Fruit fly (Drosophila melanogaster) whole organism, pupa: ENCODE measurements around the gene CG14452.

Experiments
- CG10348 ChIP-seq: fragments of 200-800 bp; sonication (Bioruptor generic); IDR thresholded peaks from 2 replicates; pipeline ENCODE4 v1.3.6; 2022; ENCODE audit warnings: missing biosample characterization, missing genetic modification characterization
- CG12605 ChIP-seq: fragments of 200-800 bp; sonication (Bioruptor generic); IDR thresholded peaks from 2 replicates; pipeline ENCODE4 v1.3.6; 2022; ENCODE audit warnings: missing biosample characterization, missing genetic modification characterization
- CG13204 ChIP-seq: fragments of 200-800 bp; sonication (Bioruptor generic); optimal IDR thresholded peaks from 2 replicates; lab custom pipeline; 2018; ENCODE audit warnings: missing biosample characterization, mild to moderate bottlenecking, missing genetic modification characterization, moderate library complexity
- CG14655 ChIP-seq: fragments of 200-800 bp; sonication (Bioruptor generic); optimal IDR thresholded peaks from 3 replicates; lab custom pipeline; 2017; ENCODE audit warnings: mild to moderate bottlenecking, missing biosample characterization, missing genetic modification reagents, missing genetic modification characterization
- CG15710 ChIP-seq: fragments of 200-800 bp; sonication (Bioruptor generic); optimal IDR thresholded peaks from 2 replicates; lab custom pipeline; 2018; ENCODE audit warnings: missing biosample characterization, mild to moderate bottlenecking, missing genetic modification characterization, moderate library complexity
- CG17806 ChIP-seq: fragments of 200-800 bp; sonication (Bioruptor generic); optimal IDR thresholded peaks from 2 replicates; lab custom pipeline; 2018; ENCODE audit warnings: missing biosample characterization, mild to moderate bottlenecking, missing genetic modification characterization, moderate library complexity
- CG32121 ChIP-seq: fragments of 200-800 bp; sonication (Bioruptor generic); IDR thresholded peaks from 2 replicates; pipeline ENCODE4 v1.3.6; 2022; ENCODE audit warnings: missing biosample characterization, missing genetic modification characterization
- CG34367 ChIP-seq: fragments of 200-800 bp; sonication (Bioruptor generic); optimal IDR thresholded peaks from 2 replicates; lab custom pipeline; 2018; ENCODE audit warnings: missing biosample characterization, mild to moderate bottlenecking, missing genetic modification characterization
- CG4496 ChIP-seq: fragments of 200-800 bp; sonication (Bioruptor generic); IDR thresholded peaks from 3 replicates; pipeline ENCODE4 v1.3.6; 2022; ENCODE audit warnings: missing biosample characterization, missing genetic modification characterization
- CG8159 ChIP-seq: fragments of 200-800 bp; sonication (Bioruptor generic); optimal IDR thresholded peaks from 3 replicates; lab custom pipeline; 2018; ENCODE audit warnings: missing biosample characterization, mild to moderate bottlenecking, missing genetic modification characterization, moderate library complexity
- CG8301 ChIP-seq: fragments of 200-800 bp; sonication (Bioruptor generic); optimal IDR thresholded peaks from 2 replicates; lab custom pipeline; 2018; ENCODE audit warnings: missing biosample characterization, mild to moderate bottlenecking, missing genetic modification characterization
- CG9948 ChIP-seq: fragments of 200-800 bp; sonication (Bioruptor generic); optimal IDR thresholded peaks from 2 replicates; lab custom pipeline; 2018; ENCODE audit warnings: missing biosample characterization, mild to moderate bottlenecking, missing genetic modification characterization, moderate library complexity
- D1 ChIP-seq: fragments of 200-800 bp; sonication (Bioruptor generic); optimal IDR thresholded peaks from 2 replicates; lab custom pipeline; 2018; ENCODE audit warnings: missing biosample characterization, mild to moderate bottlenecking, missing genetic modification characterization, moderate library complexity
- EcR ChIP-seq: fragments of 200-800 bp; sonication (Bioruptor generic); optimal IDR thresholded peaks from 3 replicates; lab custom pipeline; 2019; ENCODE audit warnings: missing biosample characterization, missing genetic modification characterization, mild to moderate bottlenecking, moderate library complexity, missing genetic modification reagents
- Ets98B ChIP-seq: fragments of 200-800 bp; sonication (Bioruptor generic); IDR thresholded peaks from 2 replicates; pipeline ENCODE4 v1.3.6; 2022; ENCODE audit warnings: missing biosample characterization, missing genetic modification characterization
- Pif1A ChIP-seq: fragments of 200-800 bp; sonication (Bioruptor generic); optimal IDR thresholded peaks from 3 replicates; lab custom pipeline; 2016; ENCODE audit warnings: missing biosample characterization, missing genetic modification characterization
- Pif1B ChIP-seq: fragments of 200-800 bp; sonication (Bioruptor generic); optimal IDR thresholded peaks from 3 replicates; lab custom pipeline; 2016; ENCODE audit warnings: missing biosample characterization, missing genetic modification characterization
- Snoo ChIP-seq: fragments of 200-800 bp; sonication (Bioruptor generic); optimal IDR thresholded peaks from 3 replicates; lab custom pipeline; 2017; ENCODE audit warnings: missing biosample characterization, mild to moderate bottlenecking, missing genetic modification characterization, inconsistent platforms
- fd96Ca ChIP-seq: fragments of 200-800 bp; sonication (Bioruptor generic); IDR thresholded peaks from 3 replicates; pipeline ENCODE4 v1.3.6; 2022; ENCODE audit warnings: missing biosample characterization, missing genetic modification characterization
- gl ChIP-seq: fragments of 200-800 bp; sonication (Bioruptor generic); optimal IDR thresholded peaks from 2 replicates; lab custom pipeline; 2018; ENCODE audit warnings: missing biosample characterization, mild to moderate bottlenecking, missing genetic modification characterization
- rn ChIP-seq: fragments of 200-800 bp; sonication (Bioruptor generic); IDR thresholded peaks from 2 replicates; pipeline ENCODE4 v1.3.6; 2022; ENCODE audit warnings: missing biosample characterization, missing genetic modification characterization

CG14452 gene

DNA sequence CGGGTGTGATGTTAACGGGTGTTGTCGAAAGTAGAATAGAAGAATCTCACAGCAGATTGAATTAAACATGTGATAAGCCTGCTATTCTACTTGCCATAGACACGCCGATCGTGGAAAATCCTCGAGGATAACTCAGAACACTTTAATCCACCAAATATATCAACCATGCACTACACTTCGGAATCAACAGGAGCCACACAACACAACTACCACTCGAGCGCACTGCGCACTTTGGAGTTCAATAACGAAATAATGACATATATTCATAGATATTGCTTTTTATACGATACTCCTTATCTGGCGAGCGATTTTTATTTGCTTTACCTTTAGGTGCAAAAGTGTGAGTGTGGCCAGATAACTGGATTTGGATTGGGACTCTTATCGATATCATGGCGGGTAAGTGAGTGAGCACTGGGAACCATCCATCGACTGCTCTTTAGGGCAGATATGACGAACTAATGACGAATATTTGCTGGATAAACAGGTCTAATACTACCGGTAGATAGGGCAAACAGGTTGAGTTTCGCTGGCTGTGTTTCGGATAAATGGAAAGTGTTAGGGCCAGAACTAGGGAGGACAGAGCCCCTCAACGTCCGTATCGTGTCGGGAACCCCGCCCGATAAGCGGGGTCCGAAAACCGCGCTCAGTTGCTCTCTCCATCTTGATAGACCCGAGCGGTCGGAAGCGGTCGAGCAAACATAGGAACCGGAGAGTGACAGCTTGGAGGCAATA is 26.3 kb upstream of the CG14452 start, which contains the start of gene Jhbp6:
TSS of gene Jhbp6 (plus strand) at position 682 of the 732 bp plus-strand sequence.
- no peak for TF ChIP-seq CG15710 (tag; lab: Kevin White, UChicago)
- no peak for TF ChIP-seq CG10348 (GFP tag; lab: Robert Waterston, UW)
- TF ChIP-seq CG17806 (tag; lab: Kevin White, UChicago), result no peak
- no peak for TF ChIP-seq D1 (tag; lab: Kevin White, UChicago)
- TF ChIP-seq EcR, result no peak
- TF ChIP-seq Ets98B (GFP tag; lab: Robert Waterston, UW), result no peak
- no peak for TF ChIP-seq CG13204
- no peak for TF ChIP-seq CG34367 (tag; lab: Kevin White, UChicago)
- TF ChIP-seq CG4496 (GFP tag; lab: Robert Waterston, UW), result no peak
- TF ChIP-seq rn (GFP tag; lab: Robert Waterston, UW), result no peak
- TF ChIP-seq Snoo, result no peak
- TF ChIP-seq CG9948, result no peak
- no peak for TF ChIP-seq Pif1A (GFP tag; lab: Kevin White, UChicago)
- no peak for TF ChIP-seq CG14655 (GFP tag; lab: Kevin White, UChicago)
- no peak for TF ChIP-seq Pif1B (GFP tag; lab: Kevin White, UChicago)
- no peak for TF ChIP-seq gl (tag; lab: Kevin White, UChicago)
- no peak for TF ChIP-seq fd96Ca
- TF ChIP-seq CG8301 (tag; lab: Kevin White, UChicago), result no peak

DNA sequence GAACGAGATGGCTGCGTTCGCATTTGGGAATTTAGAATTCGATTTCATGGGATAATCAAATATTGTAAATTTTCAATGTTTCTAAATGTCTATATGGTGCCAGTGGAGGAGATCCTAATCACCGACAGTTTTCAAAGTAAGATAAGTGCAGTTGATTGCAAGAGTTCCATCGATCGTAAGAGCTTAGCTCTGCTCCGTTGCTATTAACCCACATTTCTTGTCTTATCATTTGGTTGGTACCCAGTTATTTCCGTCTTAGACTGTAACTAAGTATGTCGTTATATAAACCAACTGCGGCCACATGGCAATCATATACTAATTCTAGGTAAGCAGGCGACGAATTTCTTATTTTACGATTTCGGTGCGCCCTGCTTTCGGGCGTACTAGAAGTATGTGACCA is 25.6 kb upstream of the CG14452 start:
- no peak for TF ChIP-seq fd96Ca
- TF ChIP-seq CG9948, result no peak
- TF ChIP-seq CG12605 (GFP tag; lab: Robert Waterston, UW), result no peak
- no peak for TF ChIP-seq CG34367 (tag; lab: Kevin White, UChicago)
- no peak for TF ChIP-seq CG8159 (tag; lab: Kevin White, UChicago)
- no peak for TF ChIP-seq CG4496 (GFP tag; lab: Robert Waterston, UW)
- TF ChIP-seq CG13204, result no peak
- no peak for TF ChIP-seq gl (tag; lab: Kevin White, UChicago)
- no peak for TF ChIP-seq CG14655 (GFP tag; lab: Kevin White, UChicago)
- TF ChIP-seq Pif1B (GFP tag; lab: Kevin White, UChicago), result no peak
- no peak for TF ChIP-seq Snoo
- TF ChIP-seq rn (GFP tag; lab: Robert Waterston, UW), result no peak
- TF ChIP-seq CG17806 (tag; lab: Kevin White, UChicago), result no peak
- TF ChIP-seq Pif1A (GFP tag; lab: Kevin White, UChicago), result no peak
- TF ChIP-seq CG15710 (tag; lab: Kevin White, UChicago), result no peak
- no peak for TF ChIP-seq EcR
- no peak for TF ChIP-seq CG8301 (tag; lab: Kevin White, UChicago)
- no peak for TF ChIP-seq CG32121 (GFP tag; lab: Robert Waterston, UW)

DNA sequence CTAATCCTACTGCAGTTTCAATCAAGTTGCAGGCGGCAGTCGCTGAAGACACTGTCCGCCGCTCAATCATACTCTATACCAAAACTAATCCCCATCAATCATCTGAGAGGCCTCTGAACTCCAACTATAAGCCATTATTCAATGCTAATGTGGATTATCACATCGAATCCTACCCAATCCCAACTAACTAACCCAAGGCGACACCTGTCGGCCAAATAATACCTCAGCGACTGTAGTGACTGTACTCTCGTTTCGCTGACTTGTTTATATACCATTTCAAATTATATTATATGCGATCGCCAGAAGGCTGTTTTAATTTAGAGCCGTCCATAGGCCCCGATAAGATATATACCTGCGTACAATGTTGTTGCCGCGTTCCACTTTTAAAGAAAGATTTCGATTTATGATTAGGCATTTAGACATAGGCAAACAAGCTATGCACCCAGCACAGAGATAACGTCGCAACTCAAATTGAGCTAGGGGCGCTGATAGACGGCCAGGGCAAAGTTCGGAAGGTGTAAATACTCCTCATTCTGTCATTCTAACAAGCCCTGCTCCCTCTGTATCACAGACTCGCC is 24.0 kb upstream of the CG14452 start:
- TF ChIP-seq Pif1B (GFP tag; lab: Kevin White, UChicago), result no peak
- TF ChIP-seq fd96Ca, result no peak
- TF ChIP-seq Pif1A (GFP tag; lab: Kevin White, UChicago), result no peak
- no peak for TF ChIP-seq CG4496 (GFP tag; lab: Robert Waterston, UW)
- TF ChIP-seq D1 (tag; lab: Kevin White, UChicago), result no peak
- no peak for TF ChIP-seq CG9948
- no peak for TF ChIP-seq gl (tag; lab: Kevin White, UChicago)
- TF ChIP-seq CG14655 (GFP tag; lab: Kevin White, UChicago), result no peak
- TF ChIP-seq Snoo, result no peak
- TF ChIP-seq CG8159 (tag; lab: Kevin White, UChicago), result no peak
- TF ChIP-seq CG34367 (tag; lab: Kevin White, UChicago), result no peak
- no peak for TF ChIP-seq CG8301 (tag; lab: Kevin White, UChicago)
- no peak for TF ChIP-seq CG12605 (GFP tag; lab: Robert Waterston, UW)
- TF ChIP-seq EcR, result no peak
- TF ChIP-seq CG17806 (tag; lab: Kevin White, UChicago), result no peak
- TF ChIP-seq CG32121 (GFP tag; lab: Robert Waterston, UW), result no peak
- no peak for TF ChIP-seq CG15710 (tag; lab: Kevin White, UChicago)
- no peak for TF ChIP-seq CG10348 (GFP tag; lab: Robert Waterston, UW)
- TF ChIP-seq rn (GFP tag; lab: Robert Waterston, UW), result no peak

DNA sequence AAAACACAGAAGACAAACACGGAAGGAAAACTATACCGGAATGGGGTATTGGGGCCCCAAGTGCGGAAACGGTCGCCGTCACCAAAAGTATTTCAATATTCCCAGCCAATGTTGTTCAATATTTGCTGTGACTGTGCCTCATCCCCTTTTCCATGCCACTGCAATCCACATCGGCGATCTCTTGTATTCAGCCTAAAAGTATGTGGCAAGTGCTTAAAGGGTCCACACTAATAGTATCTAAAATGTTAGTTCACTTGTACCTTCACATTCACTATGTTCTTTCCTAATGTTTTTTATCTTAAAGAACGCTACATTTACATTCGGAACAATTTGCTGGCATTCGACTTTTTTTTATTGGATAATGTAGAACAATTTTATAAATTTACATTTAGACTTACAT is 14.8 kb upstream of the CG14452 start:
- TF ChIP-seq CG10348 (GFP tag; lab: Robert Waterston, UW) (no peak), CG32121 (GFP tag; lab: Robert Waterston, UW) (no peak), rn (GFP tag; lab: Robert Waterston, UW) (no peak), CG12605 (GFP tag; lab: Robert Waterston, UW) (no peak)

DNA sequence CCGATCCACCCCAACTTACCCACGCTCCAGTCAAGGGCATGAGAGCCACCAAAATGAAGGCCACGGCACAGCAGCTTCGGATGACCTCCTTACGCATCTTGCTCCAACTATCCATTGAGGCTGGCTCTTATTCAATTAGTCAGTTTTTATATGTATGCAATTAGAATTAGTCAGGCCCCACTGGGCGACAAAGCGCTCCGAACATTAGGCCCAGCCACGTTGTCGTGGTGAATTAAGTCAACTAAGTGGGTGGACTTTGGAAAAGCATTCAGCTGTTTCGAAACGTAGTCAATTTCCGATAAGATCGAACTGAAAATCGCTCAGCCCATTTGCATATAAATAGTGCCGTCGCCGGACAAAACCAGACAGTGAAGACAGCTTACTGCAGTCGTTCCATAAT is 8.8 kb upstream of the CG14452 start, which contains the start of the genes CG14455 and CG14456:
TSS of gene CG14455 (minus strand) at position 101 of the 400 bp plus-strand sequence.
TSS of gene CG14456 (plus strand) at position 236 of the 400 bp plus-strand sequence.
- TF ChIP-seq EcR (no peak), D1 (tag; lab: Kevin White, UChicago) (no peak), Snoo (no peak), Pif1B (GFP tag; lab: Kevin White, UChicago) (no peak), CG14655 (GFP tag; lab: Kevin White, UChicago) (no peak), CG10348 (GFP tag; lab: Robert Waterston, UW) (no peak), CG15710 (tag; lab: Kevin White, UChicago) (no peak), Pif1A (GFP tag; lab: Kevin White, UChicago) (no peak), CG4496 (GFP tag; lab: Robert Waterston, UW) (no peak), CG13204 (no peak), CG32121 (GFP tag; lab: Robert Waterston, UW) (no peak), CG34367 (tag; lab: Kevin White, UChicago) (no peak)
